Fruit fly (Drosophila melanogaster): ENCODE results near the gene bor.

The bor gene

DNA sequence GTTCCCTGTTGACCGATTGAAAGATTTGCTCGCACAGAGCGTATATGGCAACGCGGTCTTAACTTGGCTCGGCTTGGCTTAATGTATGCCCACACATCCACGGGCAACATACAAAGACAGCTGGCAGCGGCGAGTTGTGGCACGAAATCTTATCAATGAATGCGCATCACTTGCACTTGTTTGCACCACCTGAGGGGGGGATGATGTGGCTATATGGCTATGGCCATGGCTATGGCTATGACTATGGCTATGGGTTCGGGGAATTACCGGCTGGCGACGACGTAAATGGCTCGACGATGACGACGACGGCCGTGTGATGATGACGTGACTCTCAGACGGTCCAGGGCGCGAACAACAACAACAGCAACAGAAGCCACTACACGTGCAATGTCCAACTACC lies 16.9 kb downstream of the bor start:
- TF ChIP-seq CG4496 (GFP tag; IDR thresholded peaks at IDR 0.05) (no peak), EcR (GFP tag; optimal IDR thresholded peaks at IDR 0.05) (peak; percentile 31), CG13204 (GFP tag; optimal IDR thresholded peaks at IDR 0.05) (peak; percentile 26)

- no peak for TF ChIP-seq CG14655 (GFP tag; optimal IDR thresholded peaks at IDR 0.05)
- no peak for TF ChIP-seq fd96Ca (GFP tag; IDR thresholded peaks at IDR 0.05)
- no peak for TF ChIP-seq CG12605 (GFP tag; IDR thresholded peaks at IDR 0.05)
- TF ChIP-seq CG17806 (tag; optimal IDR thresholded peaks at IDR 0.05), result no peak
- no peak for TF ChIP-seq CG13204 (GFP tag; optimal IDR thresholded peaks at IDR 0.05)
- TF ChIP-seq Pif1A (GFP tag; optimal IDR thresholded peaks at IDR 0.05), result no peak
- no peak for TF ChIP-seq EcR (GFP tag; optimal IDR thresholded peaks at IDR 0.05)
- no peak for TF ChIP-seq CG10348 (GFP tag; IDR thresholded peaks at IDR 0.05)
- TF ChIP-seq gl (tag; optimal IDR thresholded peaks at IDR 0.05), result no peak
- no peak for TF ChIP-seq CG8159 (tag; optimal IDR thresholded peaks at IDR 0.05)
- TF ChIP-seq CG15710 (tag; optimal IDR thresholded peaks at IDR 0.05), result no peak
Measured at dm6 chr3R:16245298-16246098, 18.4 kb downstream of the bor start.

DNA sequence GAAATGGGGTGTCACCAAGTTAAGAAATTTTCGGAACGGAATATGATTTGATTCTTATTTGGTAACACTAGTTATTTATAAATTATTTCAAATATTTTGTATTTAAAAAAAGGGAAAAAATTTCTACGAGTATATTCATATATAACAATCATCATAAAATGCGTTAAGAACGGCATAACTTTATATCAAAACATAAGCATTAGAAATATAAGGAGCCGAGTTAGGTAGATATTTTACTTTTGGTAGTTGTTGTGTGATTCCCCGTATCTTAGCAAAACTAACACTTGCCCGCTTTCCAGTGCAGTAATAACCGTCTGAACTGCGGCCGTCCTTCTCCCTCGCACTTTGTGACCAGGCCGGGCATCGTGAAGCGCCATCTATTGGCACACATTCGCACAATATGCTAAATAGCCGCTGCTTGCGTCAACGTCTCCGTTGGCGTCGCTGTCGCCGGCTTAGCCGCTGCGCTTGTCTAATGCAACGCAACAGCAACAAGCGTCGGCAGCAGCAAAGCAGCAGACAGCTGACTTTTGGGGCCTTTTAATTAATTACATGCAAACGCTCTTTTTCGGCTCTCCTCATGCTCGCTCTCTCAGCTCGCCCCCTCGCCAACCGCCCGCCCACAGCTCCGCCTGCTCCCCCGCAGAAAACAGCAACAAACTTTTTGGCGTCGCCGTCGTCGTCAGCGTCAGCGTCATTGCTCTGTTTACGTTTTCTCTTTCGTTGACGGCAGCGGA lies 19.5 kb downstream of the bor start:
- peak; percentile 26 for TF ChIP-seq CG8301 (tag; optimal IDR thresholded peaks at IDR 0.05)
- no peak for TF ChIP-seq CG8159 (tag; optimal IDR thresholded peaks at IDR 0.05)
- 0 out of 3 replicates have a peak, but pooled peaks have one; percentile 8 for TF ChIP-seq CG4496 (GFP tag; IDR thresholded peaks at IDR 0.05)
- no peak; the same call in 1 of the 2 replicates for TF ChIP-seq CG12605 (GFP tag; IDR thresholded peaks at IDR 0.05)
- peak; percentile 55 for TF ChIP-seq CG14655 (GFP tag; optimal IDR thresholded peaks at IDR 0.05)
- peak; percentile 12 for TF ChIP-seq CG15710 (tag; optimal IDR thresholded peaks at IDR 0.05)
- TF ChIP-seq CG17806 (tag; optimal IDR thresholded peaks at IDR 0.05), result no peak
- TF ChIP-seq CG10348 (GFP tag; IDR thresholded peaks at IDR 0.05), result no peak
- TF ChIP-seq CG32121 (GFP tag; IDR thresholded peaks at IDR 0.05), result no peak; the same call in 1 of the 2 replicates
- peak; percentile 35; the same call in 1 of the 3 replicates for TF ChIP-seq fd96Ca (GFP tag; IDR thresholded peaks at IDR 0.05)
- peak; percentile 11 for TF ChIP-seq CG9948 (tag; optimal IDR thresholded peaks at IDR 0.05)
- TF ChIP-seq Pif1A (GFP tag; optimal IDR thresholded peaks at IDR 0.05), result peak; percentile 4
- TF ChIP-seq CG13204 (GFP tag; optimal IDR thresholded peaks at IDR 0.05), result peak; percentile 18
- TF ChIP-seq Ets98B (GFP tag; IDR thresholded peaks at IDR 0.05), result no peak; the same call in 1 of the 2 replicates

dm6 chr3R:16242461-16242934 lies 21.4 kb downstream of the bor start:
- TF ChIP-seq Pif1B (GFP tag; optimal IDR thresholded peaks at IDR 0.05), result peak; percentile 66
- TF ChIP-seq CG17806 (tag; optimal IDR thresholded peaks at IDR 0.05), result no peak
- no peak for TF ChIP-seq rn (GFP tag; IDR thresholded peaks at IDR 0.05)
- peak; percentile 97 for TF ChIP-seq CG13204 (GFP tag; optimal IDR thresholded peaks at IDR 0.05)
- no peak for TF ChIP-seq Ets98B (GFP tag; IDR thresholded peaks at IDR 0.05)
- TF ChIP-seq Snoo (tag; optimal IDR thresholded peaks at IDR 0.05), result peak; percentile 37
- no peak for TF ChIP-seq CG10348 (GFP tag; IDR thresholded peaks at IDR 0.05)
- no peak for TF ChIP-seq CG14655 (GFP tag; optimal IDR thresholded peaks at IDR 0.05)
- peak; percentile 33 for TF ChIP-seq CG8159 (tag; optimal IDR thresholded peaks at IDR 0.05)
- TF ChIP-seq gl (tag; optimal IDR thresholded peaks at IDR 0.05), result peak; percentile 64
- TF ChIP-seq CG34367 (tag; optimal IDR thresholded peaks at IDR 0.05), result peak; percentile 15
- TF ChIP-seq CG32121 (GFP tag; IDR thresholded peaks at IDR 0.05), result no peak
- no peak for TF ChIP-seq CG12605 (GFP tag; IDR thresholded peaks at IDR 0.05)
- TF ChIP-seq CG4496 (GFP tag; IDR thresholded peaks at IDR 0.05), result no peak
- TF ChIP-seq EcR (GFP tag; optimal IDR thresholded peaks at IDR 0.05), result peak; percentile 96
- peak; percentile 7 for TF ChIP-seq CG8301 (tag; optimal IDR thresholded peaks at IDR 0.05)
- TF ChIP-seq D1 (tag; optimal IDR thresholded peaks at IDR 0.05), result no peak
- TF ChIP-seq CG15710 (tag; optimal IDR thresholded peaks at IDR 0.05), result peak; percentile 15
- TF ChIP-seq Pif1A (GFP tag; optimal IDR thresholded peaks at IDR 0.05), result peak; percentile 71
- TF ChIP-seq CG9948 (tag; optimal IDR thresholded peaks at IDR 0.05), result peak; percentile 20
- no peak for TF ChIP-seq fd96Ca (GFP tag; IDR thresholded peaks at IDR 0.05)

dm6 chr3R:16241822-16242221 lies 22.1 kb downstream of the bor start:
- TF ChIP-seq fd96Ca (GFP tag; IDR thresholded peaks at IDR 0.05) (no peak), D1 (tag; optimal IDR thresholded peaks at IDR 0.05) (no peak), Snoo (tag; optimal IDR thresholded peaks at IDR 0.05) (peak; percentile 26), CG14655 (GFP tag; optimal IDR thresholded peaks at IDR 0.05) (peak; percentile 35), CG10348 (GFP tag; IDR thresholded peaks at IDR 0.05) (no peak), CG8159 (tag; optimal IDR thresholded peaks at IDR 0.05) (peak; percentile 41), CG4496 (GFP tag; IDR thresholded peaks at IDR 0.05) (no peak)

Data from whole organism, pupa.